Worm (Caenorhabditis elegans) whole organism, midembryonic: ENCODE measurements around the gene ttr-34.

Experiments used
- flt-1 ChIP-seq: fragments of 200-800 bp; sonication (Bioruptor generic); IDR thresholded peaks from 2 replicates; pipeline ENCODE4 v1.3.6; 2022; ENCODE audit warnings: missing genetic modification characterization, missing compliant biosample characterization
- ref-1 ChIP-seq: fragments of 200-800 bp; sonication (Bioruptor generic); conservative IDR thresholded peaks from 2 replicates; pipeline ENCODE4 v1.3.6; 2022; ENCODE audit warnings: missing genetic modification reagents, missing genetic modification characterization, missing compliant biosample characterization
- tab-1 ChIP-seq: fragments of 200-800 bp; sonication (Bioruptor generic); IDR thresholded peaks from 2 replicates; pipeline ENCODE4 v1.3.6; 2022; ENCODE audit warnings: missing genetic modification characterization, missing compliant biosample characterization
- ztf-29 ChIP-seq: fragments of 200-800 bp; sonication (Bioruptor generic); IDR thresholded peaks from 2 replicates; pipeline ENCODE4 v1.3.6; 2022; ENCODE audit warnings: missing genetic modification reagents, missing genetic modification characterization, missing compliant biosample characterization

DNA sequence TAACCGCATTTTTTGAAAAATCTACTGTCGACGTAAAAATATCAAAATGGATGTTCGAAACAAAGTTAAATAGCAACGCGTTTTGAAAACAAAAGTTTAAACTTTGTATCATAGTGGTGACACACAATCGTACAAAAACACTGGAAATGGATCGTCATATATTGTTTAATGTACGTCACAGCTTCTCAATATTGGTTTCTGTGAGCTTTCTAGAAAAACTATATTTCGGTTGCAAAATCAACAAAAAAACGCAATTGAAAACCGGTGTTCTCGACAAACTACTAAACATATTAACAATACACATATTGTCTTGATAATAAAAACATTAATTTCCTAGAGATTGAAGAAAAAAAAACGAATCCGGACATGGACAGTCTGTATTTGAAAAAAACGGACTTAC is 39.2 kb upstream of the ttr-34 start, which contains the start of gene R03G8.6:
- TF ChIP-seq ref-1: no peak
- no peak for TF ChIP-seq flt-1 (GFP tag; lab: Robert Waterston, UW)
- TF ChIP-seq ztf-29: no peak
- TF ChIP-seq tab-1 (GFP tag; lab: Robert Waterston, UW): no peak
